Worm (Caenorhabditis elegans) whole organism, late embryonic: Measurements from ENCODE around the gene F14B8.5.

Source experiments
- K09A11.1 ChIP-seq: sonication (generic microtip); optimal IDR thresholded peaks from 2 replicates; lab custom pipeline; 2017; ENCODE audit warnings: antibody characterized with exemption, mild to moderate bottlenecking, missing genetic modification characterization, missing compliant biosample characterization; ENCODE audit not compliant: insufficient read depth
- T23F11.4 ChIP-seq: fragments of 200-800 bp; sonication (Bioruptor generic); optimal IDR thresholded peaks from 2 replicates; lab custom pipeline; 2018; ENCODE audit warnings: mild to moderate bottlenecking, missing genetic modification characterization, missing compliant biosample characterization
- ahr-1 ChIP-seq: sonication (generic microtip); optimal IDR thresholded peaks from 2 replicates; lab custom pipeline; 2016; ENCODE audit warnings: missing genetic modification characterization, missing compliant biosample characterization
- ceh-14 ChIP-seq: sonication (generic microtip); optimal IDR thresholded peaks from 2 replicates; lab custom pipeline; 2016; ENCODE audit warnings: missing genotype, missing genetic modification characterization, missing compliant biosample characterization
- ceh-18 ChIP-seq: sonication (generic microtip); optimal IDR thresholded peaks from 2 replicates; lab custom pipeline; 2016; ENCODE audit warnings: missing genetic modification characterization, missing compliant biosample characterization
- ceh-19 ChIP-seq: fragments of 200-800 bp; sonication (Bioruptor generic); optimal IDR thresholded peaks from 2 replicates; lab custom pipeline; 2018; ENCODE audit warnings: mild to moderate bottlenecking, missing genetic modification characterization, missing compliant biosample characterization
- ceh-30 ChIP-seq: fragments of 150-350 bp; optimal IDR thresholded peaks from 2 replicates; lab custom pipeline; 2014; ENCODE audit warnings: missing biosample characterization, missing genetic modification characterization
- ceh-31 ChIP-seq: sonication (generic microtip); optimal IDR thresholded peaks from 2 replicates; lab custom pipeline; 2016; ENCODE audit warnings: missing genetic modification characterization, missing compliant biosample characterization
- ceh-34 ChIP-seq: sonication (generic microtip); optimal IDR thresholded peaks from 2 replicates; lab custom pipeline; 2016; ENCODE audit warnings: mild to moderate bottlenecking, missing genetic modification characterization, missing compliant biosample characterization
- ceh-45 ChIP-seq: fragments of 200-800 bp; sonication (Bioruptor generic); IDR thresholded peaks from 2 replicates; pipeline ENCODE4 v1.3.6; 2022; ENCODE audit warnings: missing genetic modification reagents, missing genetic modification characterization, missing compliant biosample characterization
- elt-2 ChIP-seq: sonication (generic microtip); optimal IDR thresholded peaks from 2 replicates; lab custom pipeline; 2016; ENCODE audit warnings: missing genetic modification reagents, missing genetic modification characterization, missing compliant biosample characterization
- elt-4 ChIP-seq: sonication (generic microtip); optimal IDR thresholded peaks from 2 replicates; lab custom pipeline; 2016; ENCODE audit warnings: missing genetic modification characterization, missing compliant biosample characterization
- eyg-1 ChIP-seq: sonication (generic microtip); optimal IDR thresholded peaks from 2 replicates; lab custom pipeline; 2016; ENCODE audit warnings: missing genotype, missing genetic modification characterization, missing compliant biosample characterization
- fkh-10 ChIP-seq: fragments of 150-350 bp; optimal IDR thresholded peaks from 2 replicates; lab custom pipeline; 2014; ENCODE audit warnings: missing biosample characterization, missing genetic modification reagents, missing genetic modification characterization
- fkh-6 ChIP-seq: sonication (generic microtip); optimal IDR thresholded peaks from 2 replicates; lab custom pipeline; 2016; ENCODE audit warnings: missing genetic modification characterization, missing compliant biosample characterization
- gmeb-2 ChIP-seq: sonication (generic microtip); optimal IDR thresholded peaks from 2 replicates; lab custom pipeline; 2016; ENCODE audit warnings: missing genetic modification characterization, inconsistent platforms, missing compliant biosample characterization
- hlh-13 ChIP-seq: fragments of 200-800 bp; sonication (Bioruptor generic); optimal IDR thresholded peaks from 2 replicates; lab custom pipeline; 2018; ENCODE audit warnings: mild to moderate bottlenecking, missing genetic modification characterization, missing compliant biosample characterization
- hlh-15 ChIP-seq: sonication (generic microtip); optimal IDR thresholded peaks from 2 replicates; lab custom pipeline; 2016; ENCODE audit warnings: missing genetic modification characterization, missing compliant biosample characterization
- lin-11 ChIP-seq: fragments of 200-800 bp; sonication (Bioruptor generic); optimal IDR thresholded peaks from 2 replicates; lab custom pipeline; 2018; ENCODE audit warnings: mild to moderate bottlenecking, missing genetic modification characterization, missing compliant biosample characterization
- nfya-1 ChIP-seq: sonication (generic microtip); optimal IDR thresholded peaks from 2 replicates; lab custom pipeline; 2017; ENCODE audit warnings: missing genetic modification characterization, mild to moderate bottlenecking, missing compliant biosample characterization, antibody characterized with exemption, moderate library complexity
- odd-2 ChIP-seq: sonication (generic microtip); optimal IDR thresholded peaks from 2 replicates; lab custom pipeline; 2017; ENCODE audit warnings: antibody characterized with exemption, mild to moderate bottlenecking, missing genetic modification characterization, missing compliant biosample characterization
- pag-3 ChIP-seq: sonication (generic microtip); optimal IDR thresholded peaks from 2 replicates; lab custom pipeline; 2016; ENCODE audit warnings: missing compliant biosample characterization, missing genetic modification characterization, borderline replicate concordance
- pat-9 ChIP-seq: fragments of 200-800 bp; sonication (Bioruptor generic); optimal IDR thresholded peaks from 2 replicates; lab custom pipeline; 2018; ENCODE audit warnings: mild to moderate bottlenecking, missing genetic modification characterization, moderate library complexity, missing compliant biosample characterization
- pax-1 ChIP-seq: fragments of 150-350 bp; optimal IDR thresholded peaks from 2 replicates; lab custom pipeline; 2014; ENCODE audit warnings: missing biosample characterization, missing genetic modification characterization
- pha-4 ChIP-seq: fragments of 150-350 bp; optimal IDR thresholded peaks from 2 replicates; lab custom pipeline; 2018; ENCODE audit warnings: missing biosample characterization, missing genetic modification reagents, missing genetic modification characterization
- pqm-1 ChIP-seq: sonication (generic microtip); optimal IDR thresholded peaks from 2 replicates; lab custom pipeline; 2016; ENCODE audit warnings: missing genetic modification characterization, missing compliant biosample characterization
- sdc-2 ChIP-seq: sonication (generic microtip); optimal IDR thresholded peaks from 2 replicates; lab custom pipeline; 2016; ENCODE audit warnings: missing genotype, missing genetic modification characterization, missing compliant biosample characterization
- sox-4 ChIP-seq: sonication (generic microtip); optimal IDR thresholded peaks from 2 replicates; lab custom pipeline; 2017; ENCODE audit warnings: mild to moderate bottlenecking, missing genetic modification characterization, inconsistent platforms, missing compliant biosample characterization
- tbx-7 ChIP-seq: sonication (generic microtip); optimal IDR thresholded peaks from 2 replicates; lab custom pipeline; 2016; ENCODE audit warnings: missing genotype, missing genetic modification characterization, missing compliant biosample characterization
- ttx-3 ChIP-seq: sonication (generic microtip); optimal IDR thresholded peaks from 2 replicates; lab custom pipeline; 2016; ENCODE audit warnings: missing genetic modification reagents, missing genetic modification characterization, missing compliant biosample characterization
- unc-42 ChIP-seq: sonication (generic microtip); optimal IDR thresholded peaks from 2 replicates; lab custom pipeline; 2016; ENCODE audit warnings: missing genotype, missing genetic modification characterization, missing compliant biosample characterization
- unc-86 ChIP-seq: sonication (generic microtip); optimal IDR thresholded peaks from 2 replicates; lab custom pipeline; 2016; ENCODE audit warnings: missing genetic modification characterization, missing compliant biosample characterization
- ztf-16 ChIP-seq: sonication (generic microtip); optimal IDR thresholded peaks from 2 replicates; lab custom pipeline; 2017; ENCODE audit warnings: missing genetic modification characterization, missing compliant biosample characterization

Gene F14B8.5

ce11 chrX:6939917-6940316 lies 11.4 kb upstream of the F14B8.5 start, which contains the start of gene C16E9.1:
C16E9.1 (plus strand) TSS chrX:6940217.
- no peak for TF ChIP-seq ceh-31 (tag; lab: Kevin White, UChicago)
- TF ChIP-seq hlh-15 (tag; lab: Kevin White, UChicago): no peak
- no peak for TF ChIP-seq sdc-2
- no peak for TF ChIP-seq fkh-10 (GFP tag; lab: Kevin White, UChicago)
- no peak for TF ChIP-seq pat-9 (tag; lab: Kevin White, UChicago)
- TF ChIP-seq ztf-16: no peak
- TF ChIP-seq lin-11 (tag; lab: Kevin White, UChicago): no peak
- TF ChIP-seq elt-2 (tag; lab: Kevin White, UChicago): no peak
- TF ChIP-seq tbx-7 (tag; lab: Kevin White, UChicago): no peak
- TF ChIP-seq unc-42 (tag; lab: Kevin White, UChicago): no peak
- TF ChIP-seq ahr-1: no peak
- TF ChIP-seq ceh-19: no peak

- TF ChIP-seq odd-2 (tag; lab: Kevin White, UChicago): no peak
- TF ChIP-seq ttx-3 (tag; lab: Kevin White, UChicago): no peak
- no peak for TF ChIP-seq nfya-1
- TF ChIP-seq pha-4 (tag; lab: Kevin White, UChicago): no peak
- TF ChIP-seq fkh-6 (tag; lab: Kevin White, UChicago): no peak
- TF ChIP-seq hlh-13 (GFP tag; lab: Kevin White, UChicago): no peak
- no peak for TF ChIP-seq K09A11.1 (tag; lab: Kevin White, UChicago)
- no peak for TF ChIP-seq unc-86 (tag; lab: Kevin White, UChicago)
- no peak for TF ChIP-seq lin-11 (tag; lab: Kevin White, UChicago)
- TF ChIP-seq unc-42 (tag; lab: Kevin White, UChicago): no peak
- TF ChIP-seq sox-4 (tag; lab: Kevin White, UChicago): no peak
- no peak for TF ChIP-seq fkh-10 (GFP tag; lab: Kevin White, UChicago)
- TF ChIP-seq T23F11.4 (GFP tag; lab: Kevin White, UChicago): no peak
These were observed 9.2 kb upstream of the F14B8.5 start for ce11 chrX:6937742-6938141.

- TF ChIP-seq gmeb-2 (tag; lab: Kevin White, UChicago) (no peak), fkh-6 (tag; lab: Kevin White, UChicago) (no peak), odd-2 (tag; lab: Kevin White, UChicago) (no peak), sdc-2 (no peak), pax-1 (tag; lab: Kevin White, UChicago) (no peak), hlh-15 (tag; lab: Kevin White, UChicago) (no peak), unc-42 (tag; lab: Kevin White, UChicago) (no peak), nfya-1 (no peak), ceh-14 (tag; lab: Kevin White, UChicago) (no peak)
These were observed 6.9 kb upstream of the F14B8.5 start, which contains the start of gene C16E9.2 for ce11 chrX:6935430-6935829. C16E9.2 (plus strand) TSS chrX:6935730.

DNA sequence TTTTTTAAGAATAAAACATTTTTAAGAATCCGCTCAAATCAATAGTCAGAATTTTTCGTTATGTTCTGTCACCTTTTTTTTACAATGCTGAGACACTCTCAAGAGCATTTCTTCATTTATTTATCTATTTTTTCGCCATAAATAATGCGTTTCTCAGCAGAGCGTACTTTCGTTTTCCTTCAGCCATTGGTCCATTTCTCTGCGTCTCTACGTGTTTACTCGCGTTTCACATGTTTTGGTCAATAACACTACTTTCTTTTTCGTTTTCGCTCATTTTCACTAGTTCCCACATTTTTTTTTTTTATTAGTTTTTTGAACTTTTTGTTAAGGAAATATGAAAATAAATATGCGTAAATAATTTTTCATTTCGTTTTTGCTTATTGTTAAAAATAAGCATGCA lies 5.9 kb upstream of the F14B8.5 start:
- TF ChIP-seq pqm-1: no peak
- no peak for TF ChIP-seq pag-3 (tag; lab: Kevin White, UChicago)
- TF ChIP-seq ceh-18 (tag; lab: Kevin White, UChicago): no peak
- TF ChIP-seq elt-4 (tag; lab: Kevin White, UChicago): no peak
- TF ChIP-seq ceh-31 (tag; lab: Kevin White, UChicago): peak; percentile 9
- TF ChIP-seq unc-42 (tag; lab: Kevin White, UChicago): peak; percentile 27
- TF ChIP-seq ceh-30 (tag; lab: Kevin White, UChicago): no peak
- TF ChIP-seq nfya-1: peak; percentile 85
- no peak for TF ChIP-seq eyg-1 (tag; lab: Kevin White, UChicago)
- no peak for TF ChIP-seq ceh-34 (tag; lab: Kevin White, UChicago)

ce11 chrX:6932134-6932533 lies 3.6 kb upstream of the F14B8.5 start, which contains the start of gene F14B8.6:
F14B8.6 (minus strand) TSS chrX:6932425.
- TF ChIP-seq elt-2 (tag; lab: Kevin White, UChicago) (peak; percentile 76), ceh-45 (no peak)
